Fruit fly (Drosophila melanogaster) whole organism, larva: ENCODE results near the gene Sry-delta.
A peak's percentile ranks its signal among the peaks of the same experiment; 100 is the strongest.

Experiments
- noc ChIP-seq: fragments of 200-800 bp; sonication (Bioruptor generic); optimal IDR thresholded peaks from 3 replicates; lab custom pipeline; 2019; ENCODE audit warnings: missing biosample characterization, mild to moderate bottlenecking, missing genetic modification characterization, moderate library complexity

The Sry-delta gene

DNA sequence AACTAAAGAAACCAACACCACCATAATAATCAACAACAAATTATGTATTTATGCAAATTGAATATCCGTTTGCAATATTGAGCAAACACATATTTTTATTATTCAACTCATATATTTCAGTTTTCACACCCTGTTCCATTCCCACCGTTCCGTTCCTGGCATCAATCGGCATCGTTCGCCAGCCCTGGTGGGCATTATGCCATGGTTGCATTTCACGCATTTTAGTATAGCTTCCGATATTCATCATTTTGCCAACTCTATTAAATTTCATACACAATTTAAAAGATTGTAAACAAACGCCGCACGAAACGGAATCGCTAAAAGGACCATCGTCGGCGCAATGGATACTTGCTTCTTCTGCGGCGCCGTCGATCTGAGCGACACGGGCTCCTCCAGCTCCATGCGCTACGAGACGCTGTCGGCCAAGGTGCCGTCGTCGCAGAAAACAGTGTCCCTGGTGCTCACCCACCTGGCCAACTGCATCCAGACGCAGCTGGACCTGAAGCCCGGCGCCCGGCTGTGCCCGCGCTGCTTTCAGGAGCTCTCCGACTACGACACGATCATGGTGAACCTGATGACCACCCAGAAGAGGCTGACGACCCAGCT is at the start of gene Sry-delta:
Sry-delta (plus strand) TSS at position 203 of the 606 bp plus-strand sequence.
- no peak for TF ChIP-seq noc (tag; lab: Kevin White, UChicago)

DNA sequence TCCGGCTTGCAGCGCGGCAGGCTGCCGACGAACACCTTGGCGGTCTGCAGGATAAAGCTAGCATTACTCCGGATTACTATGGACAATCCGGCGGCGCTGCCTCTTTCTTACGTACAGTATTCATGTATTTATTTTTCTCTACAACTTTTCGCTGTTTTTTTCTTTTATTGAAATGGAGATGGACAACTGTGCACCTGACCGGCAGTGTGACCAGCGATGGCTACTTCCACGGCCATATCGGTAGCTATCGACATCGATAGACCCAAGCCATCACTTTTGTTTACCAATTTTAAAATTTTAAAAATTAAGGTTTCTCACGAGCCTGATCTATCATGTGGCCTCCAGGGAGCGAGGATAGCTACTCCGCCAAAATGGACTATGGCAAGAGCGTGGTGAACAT is 48.1 kb upstream of the Sry-delta start, which contains the start of the genes CG7903 and Sas-6:
CG7903 (minus strand) TSS at position 197 of the 400 bp plus-strand sequence.
Sas-6 (plus strand) TSS at position 323 of the 400 bp plus-strand sequence.
- TF ChIP-seq noc (tag; lab: Kevin White, UChicago), result no peak

DNA sequence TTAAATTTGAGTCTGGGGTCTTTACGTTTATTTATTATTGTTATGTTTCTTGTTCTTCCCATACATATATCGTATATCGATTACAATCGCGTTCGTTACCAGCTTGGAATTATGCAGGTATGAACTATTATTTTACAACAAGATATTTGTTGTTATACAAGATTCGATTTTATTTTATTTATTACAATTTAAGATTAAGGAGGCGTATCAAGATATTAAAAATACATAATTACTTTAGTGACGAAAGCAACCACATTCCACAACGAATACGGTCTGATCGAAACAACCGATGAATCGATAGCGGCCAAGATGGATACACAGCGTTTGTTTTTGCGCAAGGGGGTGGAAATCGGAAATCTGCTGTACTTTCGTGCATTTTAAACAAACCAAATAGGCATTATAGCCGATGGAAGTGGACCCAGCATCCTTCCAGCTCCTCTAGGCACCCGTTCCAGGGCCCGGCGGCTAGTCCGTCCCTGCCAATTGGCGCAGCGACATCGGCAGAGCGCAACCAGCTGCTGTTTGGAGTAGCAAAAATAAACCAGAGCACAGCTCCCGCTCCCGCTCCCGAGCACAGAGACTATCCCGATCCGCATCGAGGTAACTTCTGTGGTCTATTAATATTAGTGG is 45.4 kb upstream of the Sry-delta start, which contains the start of the genes CG15525 and CG11504:
CG15525 (minus strand) TSS at position 70 of the 630 bp plus-strand sequence.
CG11504 (plus strand) TSS at position 294 of the 630 bp plus-strand sequence.
- no peak for TF ChIP-seq noc (tag; lab: Kevin White, UChicago)

- no peak for TF ChIP-seq noc (tag; lab: Kevin White, UChicago)
Measured at dm6 chr3R:29999495-29999894, 43.6 kb upstream of the Sry-delta start, which contains the start of gene CG34298. TSS of gene CG34298 (plus strand) at chr3R:29999795.

DNA sequence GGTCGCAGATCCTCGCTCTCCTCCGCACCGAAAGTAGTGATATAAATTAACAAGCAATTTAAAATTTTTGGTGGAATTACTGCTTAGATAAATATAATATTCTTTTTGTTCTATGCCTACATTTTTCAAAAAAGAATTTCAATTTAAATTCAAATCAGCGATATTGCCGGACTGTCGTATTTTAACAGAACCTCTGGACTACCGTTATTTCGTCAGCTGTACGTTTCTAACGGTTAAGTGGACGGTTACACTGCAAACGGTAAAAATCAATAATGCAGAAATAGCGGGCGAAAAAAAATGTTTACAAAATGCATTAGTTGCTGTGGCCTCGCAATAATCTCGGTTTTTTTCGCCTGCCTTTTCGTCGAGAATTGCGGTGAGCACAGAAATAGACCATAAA is 42.9 kb upstream of the Sry-delta start, which contains the start of gene Tace:
Tace (plus strand) TSS at position 245 of the 400 bp plus-strand sequence.
- TF ChIP-seq noc (tag; lab: Kevin White, UChicago), result no peak

dm6 chr3R:30004648-30005047 is 38.5 kb upstream of the Sry-delta start, which contains the start of the genes Nlp and Nph:
TSS of gene Nlp (plus strand) at chr3R:30004785.
TSS of gene Nph (minus strand) at chr3R:30004861.
- TF ChIP-seq noc (tag; lab: Kevin White, UChicago), result peak; percentile 34

DNA sequence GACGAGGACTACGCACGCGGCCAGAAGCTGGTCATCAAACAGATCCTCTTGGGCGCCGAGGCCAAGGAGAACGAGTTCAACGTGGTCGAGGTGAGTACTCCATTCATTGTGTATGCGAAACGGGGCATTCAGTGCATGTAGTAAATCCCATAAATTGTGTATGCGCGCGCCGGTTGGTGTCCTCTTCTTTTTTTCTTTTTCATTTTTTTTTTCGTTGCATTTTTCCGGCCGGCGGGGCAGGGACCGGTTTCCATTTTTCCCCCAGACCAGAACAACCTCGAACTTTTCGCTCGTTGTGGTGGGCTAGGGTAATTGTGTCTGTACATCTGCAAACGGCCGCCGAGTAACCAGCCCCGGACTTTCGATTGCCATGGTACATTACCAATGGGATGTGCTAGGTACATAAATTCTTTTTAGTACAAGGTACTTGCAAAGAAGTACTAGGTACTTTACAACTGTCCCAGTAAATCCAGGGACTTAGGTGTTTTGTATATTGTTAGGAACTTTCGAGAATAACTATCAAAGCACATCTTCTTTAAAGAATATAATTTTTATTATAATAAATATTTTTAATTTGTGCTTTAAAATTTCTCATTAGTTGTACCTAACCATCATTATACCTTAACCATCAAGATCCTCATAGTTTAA is 37.7 kb upstream of the Sry-delta start:
- TF ChIP-seq noc (tag; lab: Kevin White, UChicago), result no peak

DNA sequence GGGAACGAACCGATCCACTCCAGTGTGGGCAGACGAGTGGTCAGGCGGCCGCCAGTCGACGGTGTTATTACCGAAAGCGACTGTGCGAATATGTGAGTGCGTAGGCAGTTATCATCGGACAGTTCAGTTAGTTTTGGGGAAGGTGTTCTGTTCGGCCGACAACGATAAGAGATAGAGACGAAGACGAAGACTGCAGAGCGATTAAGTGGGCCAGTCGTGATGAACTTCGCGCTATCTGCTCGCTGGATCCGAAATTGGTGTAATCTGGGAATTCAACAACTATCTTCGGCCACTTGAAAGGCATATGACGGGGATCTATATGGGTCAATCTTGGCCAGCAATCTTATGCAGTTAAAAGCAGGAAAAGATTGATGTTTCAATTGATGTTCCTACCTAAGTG is 34.0 kb upstream of the Sry-delta start, which contains the start of gene CG7912:
CG7912 (minus strand) TSS at position 17 of the 400 bp plus-strand sequence.
- TF ChIP-seq noc (tag; lab: Kevin White, UChicago), result no peak

dm6 chr3R:30012602-30013489 is 30.3 kb upstream of the Sry-delta start:
- TF ChIP-seq noc (tag; lab: Kevin White, UChicago), result peak; percentile 71

dm6 chr3R:30013909-30014308 is 29.2 kb upstream of the Sry-delta start:
- no peak for TF ChIP-seq noc (tag; lab: Kevin White, UChicago)

dm6 chr3R:30014480-30014879 is 28.7 kb upstream of the Sry-delta start:
- no peak for TF ChIP-seq noc (tag; lab: Kevin White, UChicago)

DNA sequence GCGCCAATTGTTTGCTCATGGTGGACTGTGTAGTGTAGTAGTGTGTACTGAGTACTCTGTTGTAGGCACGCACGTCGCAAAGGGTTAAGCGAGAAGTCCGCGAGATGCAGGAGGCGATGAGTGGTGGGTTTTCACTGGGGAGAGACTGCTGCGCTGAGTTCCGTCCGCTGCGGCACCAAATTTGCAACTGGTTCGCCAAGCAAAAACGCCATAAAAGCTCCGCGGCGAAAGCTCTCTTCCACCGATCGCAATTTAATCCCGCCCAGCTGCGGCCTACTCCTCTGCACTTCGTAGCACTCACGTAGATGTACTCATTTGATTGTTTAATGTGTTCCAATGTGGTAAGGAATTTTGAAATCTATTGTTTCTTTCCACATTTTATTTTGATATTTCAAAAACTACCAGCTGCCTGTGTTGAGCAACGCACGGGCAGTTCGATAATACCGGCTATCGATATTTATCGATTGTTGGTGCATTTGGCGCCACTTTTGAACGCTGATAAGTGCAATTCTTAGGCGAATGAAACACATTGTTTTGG is 28.1 kb upstream of the Sry-delta start, which contains the start of gene CG7920:
CG7920 (minus strand) TSS at position 308 of the 538 bp plus-strand sequence.
- TF ChIP-seq noc (tag; lab: Kevin White, UChicago), result peak; percentile 42

DNA sequence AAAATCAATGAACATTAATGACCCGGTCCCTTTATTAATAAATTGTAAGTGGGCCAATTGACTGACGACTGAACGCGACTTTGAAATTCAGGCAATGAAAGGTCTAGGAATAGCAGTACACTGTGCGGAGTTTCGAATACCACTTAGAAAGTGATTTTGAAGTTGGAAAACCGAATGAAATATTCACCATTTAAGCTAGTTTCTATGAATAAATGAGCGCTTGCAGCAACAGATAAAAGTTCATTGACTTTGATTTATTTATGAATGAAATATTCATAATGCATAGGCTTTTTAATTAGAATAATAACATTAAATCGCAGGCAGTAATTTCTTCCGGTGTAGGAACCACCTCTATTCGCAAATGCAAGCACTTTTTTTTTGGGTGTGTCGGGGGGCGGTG is 22.1 kb upstream of the Sry-delta start:
- TF ChIP-seq noc (tag; lab: Kevin White, UChicago), result no peak
